Worm (Caenorhabditis elegans) whole organism, mixed stage, embryonic: ENCODE measurements around the gene Y46H3C.5.

Experiments used
- M03D4.4 ChIP-seq: sonication (generic microtip); optimal IDR thresholded peaks from 2 replicates; lab custom pipeline; 2017; ENCODE audit warnings: mild to moderate bottlenecking, missing genetic modification characterization, missing compliant biosample characterization
- bed-3 ChIP-seq: fragments of 200-800 bp; sonication (Bioruptor generic); optimal IDR thresholded peaks from 3 replicates; lab custom pipeline; 2018; ENCODE audit warnings: mild to moderate bottlenecking, missing genetic modification characterization, moderate library complexity, missing compliant biosample characterization
- blmp-1 ChIP-seq: fragments of 150-350 bp; optimal IDR thresholded peaks from 2 replicates; lab custom pipeline; 2014; ENCODE audit warnings: missing biosample characterization, missing genetic modification characterization
- ceh-39 ChIP-seq: fragments of 150-350 bp; optimal IDR thresholded peaks from 2 replicates; lab custom pipeline; 2014; ENCODE audit warnings: missing biosample characterization, missing genetic modification characterization
- ceh-43 ChIP-seq: fragments of 200-800 bp; sonication (Bioruptor generic); optimal IDR thresholded peaks from 2 replicates; lab custom pipeline; 2018; ENCODE audit warnings: mild to moderate bottlenecking, missing genetic modification characterization, moderate library complexity, missing compliant biosample characterization
- ceh-83 ChIP-seq: fragments of 200-800 bp; sonication (Bioruptor generic); optimal IDR thresholded peaks from 2 replicates; lab custom pipeline; 2018; ENCODE audit warnings: mild to moderate bottlenecking, missing genetic modification characterization, missing compliant biosample characterization
- ces-1 ChIP-seq: fragments of 150-350 bp; optimal IDR thresholded peaks from 2 replicates; lab custom pipeline; 2014; ENCODE audit warnings: missing biosample characterization, missing genetic modification reagents, missing genetic modification characterization
- cnd-1 ChIP-seq: fragments of 200-800 bp; sonication (Bioruptor generic); optimal IDR thresholded peaks from 2 replicates; lab custom pipeline; 2018; ENCODE audit warnings: mild to moderate bottlenecking, missing genetic modification characterization, missing compliant biosample characterization
- drap-1 ChIP-seq: fragments of 200-800 bp; sonication (Bioruptor generic); optimal IDR thresholded peaks from 3 replicates; lab custom pipeline; 2018; ENCODE audit warnings: mild to moderate bottlenecking, missing genetic modification characterization, missing compliant biosample characterization
- elt-1 ChIP-seq: sonication (generic microtip); optimal IDR thresholded peaks from 2 replicates; lab custom pipeline; 2017; ENCODE audit warnings: missing genetic modification characterization, mild to moderate bottlenecking, missing compliant biosample characterization, antibody characterized with exemption, moderate library complexity, borderline replicate concordance; ENCODE audit not compliant: insufficient read depth
- elt-3 ChIP-seq: fragments of 150-350 bp; optimal IDR thresholded peaks from 2 replicates; lab custom pipeline; 2014; ENCODE audit warnings: missing biosample characterization, missing genetic modification characterization
- ham-2 ChIP-seq: fragments of 200-800 bp; sonication (Bioruptor generic); optimal IDR thresholded peaks from 2 replicates; lab custom pipeline; 2018; ENCODE audit warnings: mild to moderate bottlenecking, missing genetic modification characterization, missing compliant biosample characterization
- hlh-1 ChIP-seq: fragments of 150-350 bp; optimal IDR thresholded peaks from 2 replicates; lab custom pipeline; 2014; ENCODE audit warnings: missing biosample characterization, missing genetic modification reagents, missing genetic modification characterization
- lin-13 ChIP-seq: fragments of 150-350 bp; optimal IDR thresholded peaks from 2 replicates; lab custom pipeline; 2014; ENCODE audit warnings: missing biosample characterization, missing genetic modification characterization
- lin-32 ChIP-seq: fragments of 200-800 bp; sonication (Bioruptor generic); optimal IDR thresholded peaks from 2 replicates; lab custom pipeline; 2018; ENCODE audit warnings: mild to moderate bottlenecking, missing genetic modification characterization, missing compliant biosample characterization
- lsy-2 ChIP-seq: fragments of 150-350 bp; optimal IDR thresholded peaks from 2 replicates; lab custom pipeline; 2014; ENCODE audit warnings: missing biosample characterization, missing genetic modification characterization
- mab-5 ChIP-seq: fragments of 150-350 bp; optimal IDR thresholded peaks from 2 replicates; lab custom pipeline; 2014; ENCODE audit warnings: missing biosample characterization, missing genetic modification characterization
- mep-1 ChIP-seq: fragments of 150-350 bp; optimal IDR thresholded peaks from 2 replicates; lab custom pipeline; 2017; ENCODE audit warnings: missing biosample characterization, missing genetic modification reagents, missing genetic modification characterization, inconsistent platforms
- mls-2 ChIP-seq: sonication (generic microtip); optimal IDR thresholded peaks from 2 replicates; lab custom pipeline; 2016; ENCODE audit warnings: mild to moderate bottlenecking, missing genetic modification characterization, moderate library complexity, missing compliant biosample characterization
- nhr-12 ChIP-seq: fragments of 150-350 bp; optimal IDR thresholded peaks from 2 replicates; lab custom pipeline; 2014; ENCODE audit warnings: missing biosample characterization, missing genetic modification characterization
- nhr-2 ChIP-seq: fragments of 150-350 bp; optimal IDR thresholded peaks from 2 replicates; lab custom pipeline; 2014; ENCODE audit warnings: missing biosample characterization, missing genetic modification characterization
- nhr-237 ChIP-seq: fragments of 150-350 bp; optimal IDR thresholded peaks from 2 replicates; lab custom pipeline; 2014; ENCODE audit warnings: missing biosample characterization, missing genetic modification characterization
- nhr-28 ChIP-seq: fragments of 150-350 bp; optimal IDR thresholded peaks from 2 replicates; lab custom pipeline; 2014; ENCODE audit warnings: missing biosample characterization, missing genetic modification characterization
- nhr-76 ChIP-seq: sonication (generic microtip); optimal IDR thresholded peaks from 2 replicates; lab custom pipeline; 2017; ENCODE audit warnings: missing biosample characterization, missing genetic modification characterization
- pha-4 ChIP-seq: fragments of 150-350 bp; optimal IDR thresholded peaks from 2 replicates; lab custom pipeline; 2018; ENCODE audit warnings: missing biosample characterization, missing genetic modification reagents, missing genetic modification characterization
- sem-2 ChIP-seq: fragments of 200-800 bp; sonication (Bioruptor generic); optimal IDR thresholded peaks from 2 replicates; lab custom pipeline; 2018; ENCODE audit warnings: mild to moderate bottlenecking, missing genetic modification characterization, missing compliant biosample characterization
- snpc-4 ChIP-seq: fragments of 150-350 bp; optimal IDR thresholded peaks from 2 replicates; lab custom pipeline; 2014; ENCODE audit warnings: missing biosample characterization, missing genetic modification characterization
- sptf-1 ChIP-seq: sonication (generic microtip); optimal IDR thresholded peaks from 2 replicates; lab custom pipeline; 2017; ENCODE audit warnings: mild to moderate bottlenecking, missing genetic modification characterization, moderate library complexity, missing compliant biosample characterization
- unc-120 ChIP-seq: sonication (generic microtip); optimal IDR thresholded peaks from 2 replicates; lab custom pipeline; 2017; ENCODE audit warnings: missing genetic modification characterization, missing compliant biosample characterization; ENCODE audit not compliant: poor library complexity, severe bottlenecking
- unc-39 ChIP-seq: fragments of 150-350 bp; optimal IDR thresholded peaks from 2 replicates; lab custom pipeline; 2014; ENCODE audit warnings: missing biosample characterization, missing genetic modification characterization
- unc-62 ChIP-seq: fragments of 150-350 bp; optimal IDR thresholded peaks from 2 replicates; lab custom pipeline; 2014; ENCODE audit warnings: missing biosample characterization, missing genetic modification reagents, missing genetic modification characterization
- zip-8 ChIP-seq: fragments of 150-350 bp; optimal IDR thresholded peaks from 2 replicates; lab custom pipeline; 2014; ENCODE audit warnings: missing biosample characterization, missing genetic modification characterization
- ztf-11 ChIP-seq: fragments of 150-350 bp; optimal IDR thresholded peaks from 2 replicates; lab custom pipeline; 2014; ENCODE audit warnings: missing biosample characterization, missing genetic modification characterization

The Y46H3C.5 gene

ce11 chrV:1654845-1655244 lies 37.5 kb downstream of the Y46H3C.5 start, which contains the start of gene irld-11:
Gene irld-11 (plus strand): TSS chrV:1655145.
- TF ChIP-seq zip-8 (tag; lab: Kevin White, UChicago) (no peak), ces-1 (GFP tag; lab: Kevin White, UChicago) (no peak), sptf-1 (tag; lab: Kevin White, UChicago) (no peak), sem-2 (GFP tag; lab: Kevin White, UChicago) (no peak), ceh-43 (GFP tag; lab: Kevin White, UChicago) (no peak)

ce11 chrV:1651045-1651444 lies 41.2 kb downstream of the Y46H3C.5 start, which contains the start of gene irld-44:
Gene irld-44 (plus strand): TSS chrV:1651345.
- TF ChIP-seq ceh-39 (tag; lab: Kevin White, UChicago) (no peak), hlh-1 (tag; lab: Kevin White, UChicago) (no peak), mab-5 (tag; lab: Kevin White, UChicago) (no peak), sem-2 (GFP tag; lab: Kevin White, UChicago) (no peak), sptf-1 (tag; lab: Kevin White, UChicago) (no peak), blmp-1 (tag; lab: Kevin White, UChicago) (no peak), unc-62 (no peak), nhr-2 (tag; lab: Kevin White, UChicago) (no peak)

ce11 chrV:1648000-1648399 lies 44.3 kb downstream of the Y46H3C.5 start, which contains the start of gene irld-45:
Gene irld-45 (plus strand): TSS chrV:1648300.
- no peak for TF ChIP-seq pha-4 (tag; lab: Kevin White, UChicago)
- TF ChIP-seq ceh-39 (tag; lab: Kevin White, UChicago), result no peak
- no peak for TF ChIP-seq blmp-1 (tag; lab: Kevin White, UChicago)
- TF ChIP-seq M03D4.4 (tag; lab: Kevin White, UChicago), result no peak
- no peak for TF ChIP-seq ces-1 (GFP tag; lab: Kevin White, UChicago)
- TF ChIP-seq ceh-83, result no peak
- TF ChIP-seq unc-39 (tag; lab: Kevin White, UChicago), result no peak
- TF ChIP-seq nhr-237, result no peak
- TF ChIP-seq ceh-43 (GFP tag; lab: Kevin White, UChicago), result no peak
- no peak for TF ChIP-seq unc-62
- TF ChIP-seq mep-1 (tag; lab: Kevin White, UChicago), result no peak
- TF ChIP-seq unc-120, result no peak

- TF ChIP-seq sptf-1 (tag; lab: Kevin White, UChicago) (no peak), ztf-11 (tag; lab: Kevin White, UChicago) (no peak), nhr-76 (tag; lab: Kevin White, UChicago) (no peak), blmp-1 (tag; lab: Kevin White, UChicago) (no peak), lin-13 (no peak), pha-4 (tag; lab: Kevin White, UChicago) (no peak), mls-2 (tag; lab: Kevin White, UChicago) (no peak), lin-32 (GFP tag; lab: Kevin White, UChicago) (no peak), mep-1 (tag; lab: Kevin White, UChicago) (no peak), drap-1 (GFP tag; lab: Kevin White, UChicago) (no peak), M03D4.4 (tag; lab: Kevin White, UChicago) (no peak)
These were observed 48.4 kb downstream of the Y46H3C.5 start, which contains the start of gene alh-2 for ce11 chrV:1643886-1644285. Gene alh-2 (plus strand): TSS chrV:1644169.

- no peak for TF ChIP-seq ces-1 (GFP tag; lab: Kevin White, UChicago)
- TF ChIP-seq lsy-2, result no peak
- no peak for TF ChIP-seq unc-39 (tag; lab: Kevin White, UChicago)
- TF ChIP-seq zip-8 (tag; lab: Kevin White, UChicago), result no peak
- no peak for TF ChIP-seq ceh-43 (GFP tag; lab: Kevin White, UChicago)
- TF ChIP-seq mls-2 (tag; lab: Kevin White, UChicago), result no peak
- no peak for TF ChIP-seq elt-3 (tag; lab: Kevin White, UChicago)
- TF ChIP-seq nhr-12, result no peak
- no peak for TF ChIP-seq nhr-2 (tag; lab: Kevin White, UChicago)
- no peak for TF ChIP-seq lin-13
- TF ChIP-seq sem-2 (GFP tag; lab: Kevin White, UChicago), result no peak
- no peak for TF ChIP-seq mep-1 (tag; lab: Kevin White, UChicago)
- TF ChIP-seq snpc-4 (tag; lab: Kevin White, UChicago), result no peak
- no peak for TF ChIP-seq nhr-28
- no peak for TF ChIP-seq hlh-1 (tag; lab: Kevin White, UChicago)
- TF ChIP-seq, all 35 proteins: peak for 0
These were observed 49.5 kb downstream of the Y46H3C.5 start for ce11 chrV:1642768-1643167.

ce11 chrV:1642199-1642598 lies 50.1 kb downstream of the Y46H3C.5 start, which contains the start of gene Y46H3D.1:
Gene Y46H3D.1 (plus strand): TSS chrV:1642499.
- no peak for TF ChIP-seq cnd-1
- TF ChIP-seq nhr-237, result no peak
- TF ChIP-seq ceh-43 (GFP tag; lab: Kevin White, UChicago), result no peak
- no peak for TF ChIP-seq mab-5 (tag; lab: Kevin White, UChicago)
- TF ChIP-seq ceh-39 (tag; lab: Kevin White, UChicago), result no peak
- TF ChIP-seq elt-1 (tag; lab: Kevin White, UChicago), result no peak
- no peak for TF ChIP-seq ham-2
- no peak for TF ChIP-seq bed-3
- no peak for TF ChIP-seq nhr-2 (tag; lab: Kevin White, UChicago)
- no peak for TF ChIP-seq sem-2 (GFP tag; lab: Kevin White, UChicago)
- no peak for TF ChIP-seq nhr-12
- TF ChIP-seq lin-32 (GFP tag; lab: Kevin White, UChicago), result no peak
- no peak for TF ChIP-seq nhr-28
- no peak for TF ChIP-seq hlh-1 (tag; lab: Kevin White, UChicago)
